Fruit fly (Drosophila melanogaster): ENCODE data around the gene CG11247.
A peak's percentile ranks its signal among the peaks of the same experiment; 100 is the strongest.

The CG11247 gene

dm6 chr3L:21738175-21739016 lies 9.8 kb upstream of the CG11247 start, which contains the start of gene CG14567 (continued):
- TF ChIP-seq Med (GFP tag) (peak; percentile 47), CG34422 (GFP tag; IDR thresholded peaks at IDR 0.05) (0 out of 3 replicates have a peak, but pooled peaks have one; percentile 23), crp (GFP tag; optimal IDR thresholded peaks at IDR 0.05) (no peak), jigr1 (GFP tag; IDR thresholded peaks at IDR 0.05) (no peak), fd64A (GFP tag; optimal IDR thresholded peaks at IDR 0.05) (no peak), ci (GFP tag; IDR thresholded peaks at IDR 0.05) (peak; percentile 70), crc (GFP tag; optimal IDR thresholded peaks at IDR 0.05) (no peak), Camta (GFP tag; optimal IDR thresholded peaks at IDR 0.05) (peak; percentile 25), oc (tag; optimal IDR thresholded peaks at IDR 0.05) (peak; percentile 65), HLH54F (GFP tag; optimal IDR thresholded peaks at IDR 0.05) (no peak), Meics (GFP tag; optimal IDR thresholded peaks at IDR 0.05) (no peak), NC2β (GFP tag; optimal IDR thresholded peaks at IDR 0.05) (no peak), Rfx (GFP tag; IDR thresholded peaks at IDR 0.05) (peak; percentile 43; the same call in 1 of the 2 replicates), Sox102F (GFP tag; optimal IDR thresholded peaks at IDR 0.05) (peak; percentile 74), CG8359 (GFP tag; optimal IDR thresholded peaks at IDR 0.05; ENCODE audit: borderline replicate concordance) (no peak), Taf1 (GFP tag; IDR thresholded peaks at IDR 0.05) (no peak), HmgD (GFP tag; optimal IDR thresholded peaks at IDR 0.05) (no peak), nom (GFP tag; optimal IDR thresholded peaks at IDR 0.05) (no peak), CG17361 (GFP tag; IDR thresholded peaks at IDR 0.05) (0 out of 3 replicates have a peak, but pooled peaks have one; percentile 10), CG16779 (GFP tag; IDR thresholded peaks at IDR 0.05) (no peak), Ada2b (GFP tag; IDR thresholded peaks at IDR 0.05) (peak; percentile 35; the same call in 1 of the 2 replicates), nau (GFP tag; optimal IDR thresholded peaks at IDR 0.05) (no peak), ap (GFP tag; IDR thresholded peaks at IDR 0.05) (peak; percentile 46), CG14710 (tag; optimal IDR thresholded peaks at IDR 0.05) (no peak), fd3F (GFP tag; optimal IDR thresholded peaks at IDR 0.05) (no peak), fd96Cb (tag; optimal IDR thresholded peaks at IDR 0.05) (peak; percentile 33), CG6689 (GFP tag; IDR thresholded peaks at IDR 0.05) (peak; percentile 30; the same call in 1 of the 2 replicates), Stat92E (GFP tag; optimal IDR thresholded peaks at IDR 0.05) (no peak), B-H2 (GFP tag; optimal IDR thresholded peaks at IDR 0.05) (no peak), ash1 (GFP tag; optimal IDR thresholded peaks at IDR 0.05) (no peak), Awh (GFP tag; IDR thresholded peaks at IDR 0.05) (0 out of 2 replicates have a peak, but pooled peaks have one; percentile 9), row (GFP tag; IDR thresholded peaks at IDR 0.05) (peak; percentile 46; the same call in 2 of the 3 replicates), tx (GFP tag; optimal IDR thresholded peaks at IDR 0.05) (no peak), Atf6 (GFP tag; IDR thresholded peaks at IDR 0.05) (peak; percentile 55; the same call in 1 of the 2 replicates), sr (GFP tag; IDR thresholded peaks at IDR 0.05) (no peak), phol (tag; optimal IDR thresholded peaks at IDR 0.05) (peak; percentile 41), toy (GFP tag; IDR thresholded peaks at IDR 0.05) (no peak), unpg (GFP tag; optimal IDR thresholded peaks at IDR 0.05) (peak; percentile 48), zf30C (GFP tag; optimal IDR thresholded peaks at IDR 0.05) (no peak), Xbp1 (GFP tag; optimal IDR thresholded peaks at IDR 0.05) (peak; percentile 45), CG17328 (GFP tag; IDR thresholded peaks at IDR 0.05) (peak; percentile 39; the same call in 1 of the 2 replicates), CG14050 (GFP tag; IDR thresholded peaks at IDR 0.05) (no peak), CG10979 (tag; optimal IDR thresholded peaks at IDR 0.05) (peak; percentile 29), Hsf (GFP tag; optimal IDR thresholded peaks at IDR 0.05) (no peak), CG14441 (GFP tag; IDR thresholded peaks at IDR 0.05) (peak; percentile 36; the same call in 1 of the 2 replicates), Hr3 (GFP tag; optimal IDR thresholded peaks at IDR 0.05) (no peak), E2f2 (GFP tag; IDR thresholded peaks at IDR 0.05) (no peak), grn (GFP tag; optimal IDR thresholded peaks at IDR 0.05) (no peak), NK7.1 (GFP tag; optimal IDR thresholded peaks at IDR 0.05) (no peak)
